Worm (Caenorhabditis elegans) whole organism, early embryonic: Measurements from ENCODE around the gene pqn-35.

Experiments used
- ama-1 ChIP-seq: fragments of 150-350 bp; optimal IDR thresholded peaks from 2 replicates; lab custom pipeline; 2014
- pes-1 ChIP-seq: fragments of 200-800 bp; sonication (Bioruptor generic); IDR thresholded peaks from 2 replicates; pipeline ENCODE4 v1.3.6; 2022; ENCODE audit warnings: missing genetic modification reagents, missing genetic modification characterization, missing compliant biosample characterization
- tbx-11 ChIP-seq: fragments of 200-800 bp; sonication (Bioruptor generic); IDR thresholded peaks from 2 replicates; pipeline ENCODE4 v1.3.6; 2022; ENCODE audit warnings: missing genetic modification characterization, missing compliant biosample characterization

DNA sequence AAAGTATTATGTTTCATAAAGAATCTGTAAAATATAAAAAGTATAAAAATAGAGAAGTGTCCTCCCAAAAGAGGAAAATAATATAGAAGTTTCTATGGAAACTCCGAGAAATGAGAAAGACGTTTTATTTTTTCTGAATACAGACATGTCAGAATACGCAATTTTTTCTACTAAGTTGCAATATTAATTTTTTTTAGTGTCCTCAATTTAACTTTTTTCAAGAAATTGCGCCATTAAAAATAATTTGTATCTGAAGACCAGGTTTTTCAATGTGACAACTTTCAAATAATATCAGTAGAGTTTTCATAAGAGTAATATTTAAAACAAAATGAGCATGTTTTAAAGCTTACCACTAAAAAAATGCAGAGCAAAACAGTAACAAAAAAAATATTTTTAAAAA is 54.8 kb downstream of the pqn-35 start, which contains the start of gene fut-5:
- no peak for TF ChIP-seq pes-1 (GFP tag; lab: Robert Waterston, UW)
- TF ChIP-seq tbx-11 (GFP tag; lab: Robert Waterston, UW): no peak
- no peak for TF ChIP-seq ama-1
